Fruit fly (Drosophila melanogaster) whole organism: Measurements from ENCODE around the gene CG10874.

Experiments used
- CG8478 ChIP-seq: fragments of >200 bp; optimal IDR thresholded peaks from 2 replicates; lab custom pipeline; 2018; ENCODE audit warnings: inconsistent platforms
- Dll ChIP-seq: fragments of >200 bp; optimal IDR thresholded peaks from 2 replicates; lab custom pipeline; 2017
- EcR ChIP-seq, 2 experiments: fragments of >200 bp; optimal IDR thresholded peaks; 2 replicates each; lab custom pipeline; 2017; ENCODE audit warnings: missing biosample characterization in 2 of 2, missing genetic modification characterization in 2 of 2, missing genetic modification reagents in 2 of 2
- pan ChIP-seq: fragments of >200 bp; optimal IDR thresholded peaks from 2 replicates; lab custom pipeline; 2017
- psq ChIP-seq: fragments of >200 bp; optimal IDR thresholded peaks from 2 replicates; lab custom pipeline; 2017
- usp ChIP-seq: fragments of >200 bp; optimal IDR thresholded peaks from 2 replicates; lab custom pipeline; 2017; ENCODE audit warnings: missing biosample characterization, missing genetic modification characterization, mixed read lengths

DNA sequence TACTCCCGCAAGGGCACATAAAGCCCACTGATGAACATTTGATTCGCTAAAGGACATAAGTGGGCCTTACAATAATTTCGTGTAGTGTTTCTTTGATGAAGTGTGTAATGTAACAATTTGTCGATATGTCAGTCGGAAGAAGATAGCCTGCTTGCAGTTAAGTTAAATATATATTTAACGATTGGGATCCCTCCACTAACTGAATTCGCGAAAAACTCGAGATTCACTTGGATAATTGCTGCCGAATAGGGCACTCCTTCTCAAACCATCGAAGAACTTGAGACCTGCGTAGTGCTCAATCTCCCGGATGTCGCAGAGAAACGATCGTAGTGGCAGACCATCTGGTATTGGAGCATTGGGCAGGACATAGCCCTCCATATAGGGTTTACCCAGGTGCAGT lies 46.0 kb upstream of the CG10874 start, which contains the start of gene Tengl3:
- TF ChIP-seq pan (lab: Kevin White, UChicago): no peak
- no peak for TF ChIP-seq EcR (GFP tag; optimal IDR thresholded peaks at IDR 0.05; lab: Kevin White, UChicago)
- no peak for TF ChIP-seq Dll
- TF ChIP-seq usp: no peak
- TF ChIP-seq psq (lab: Kevin White, UChicago): no peak
- no peak for TF ChIP-seq CG8478 (lab: Kevin White, UChicago)
